Fruit fly (Drosophila melanogaster): ENCODE measurements around the gene CG2187.

- no peak for TF ChIP-seq ttk (optimal IDR thresholded peaks at IDR 0.05)
- TF ChIP-seq psq (optimal IDR thresholded peaks at IDR 0.05) = no peak
- TF ChIP-seq insv (optimal IDR thresholded peaks at IDR 0.05) = no peak
- no peak for TF ChIP-seq h (optimal IDR thresholded peaks at IDR 0.05)
Measured at dm6 chr3R:31765145-31765544, 6.7 kb upstream of the CG2187 start.
